Worm (Caenorhabditis elegans) whole organism, L4/young adult: ENCODE measurements around the gene lap-1.

Experiments used
- W03F9.2 ChIP-seq: fragments of 150-350 bp; optimal IDR thresholded peaks from 2 replicates; lab custom pipeline; 2014; ENCODE audit warnings: missing biosample characterization, missing genetic modification characterization
- him-1 ChIP-seq: sonication (generic microtip); optimal IDR thresholded peaks from 2 replicates; lab custom pipeline; 2016; ENCODE audit warnings: missing genotype, missing genetic modification reagents, missing genetic modification characterization, missing compliant biosample characterization

DNA sequence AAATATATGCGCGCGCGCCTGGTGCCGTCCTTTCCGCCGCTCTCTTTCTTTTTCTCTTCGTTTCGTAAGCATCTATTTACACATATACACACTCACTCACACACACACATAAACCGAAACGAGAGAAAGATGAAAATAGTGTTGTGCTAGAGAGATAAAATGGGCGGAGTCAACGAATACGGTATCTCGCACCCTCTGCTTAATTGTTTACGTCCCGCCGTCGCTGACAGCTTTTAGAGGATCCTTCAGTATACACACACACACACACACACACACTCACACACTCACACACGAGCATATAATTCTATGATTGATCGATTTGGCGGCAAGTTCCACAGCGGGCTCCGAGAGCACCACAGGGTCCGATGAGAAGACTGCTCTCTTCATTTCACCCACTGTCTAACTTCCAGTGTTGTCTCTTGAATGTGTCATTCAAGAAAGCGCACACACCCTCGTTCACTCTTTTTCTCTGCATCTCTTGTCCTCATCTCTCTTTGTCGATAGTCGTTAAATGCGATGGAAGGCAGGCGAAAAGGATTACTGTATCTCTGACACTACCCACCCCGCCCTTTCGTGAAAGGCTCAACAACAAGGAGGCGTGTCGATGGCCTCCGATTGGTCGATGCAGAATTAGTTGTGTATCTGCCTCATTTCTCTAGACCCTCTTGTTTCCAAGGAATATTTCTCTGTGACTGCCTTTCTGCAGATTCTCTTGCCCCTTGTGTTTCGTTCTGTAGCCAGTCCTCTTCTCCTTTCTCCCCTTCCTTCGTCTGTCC lies 15.7 kb upstream of the lap-1 start:
- TF ChIP-seq him-1 (tag; lab: Kevin White, UChicago) = peak; percentile 95
- peak; percentile 78 for TF ChIP-seq W03F9.2
